Fruit fly (Drosophila melanogaster): ENCODE measurements around the gene dpr4.

dpr4 gene

dm6 chr3R:11564792-11565402, 22.1 kb upstream of the dpr4 start (continued):
- no peak for TF ChIP-seq dac (GFP tag; optimal IDR thresholded peaks at IDR 0.05)
- TF ChIP-seq vri (GFP tag; optimal IDR thresholded peaks at IDR 0.05): peak; percentile 32
- no peak for TF ChIP-seq Ets96B (tag; optimal IDR thresholded peaks at IDR 0.05)

dm6 chr3R:11563147-11563546, 20.4 kb upstream of the dpr4 start:
- TF ChIP-seq Blimp-1 (GFP tag; optimal IDR thresholded peaks at IDR 0.05) (no peak), CG11294 (GFP tag; IDR thresholded peaks at IDR 0.05) (no peak), Hr38 (GFP tag; optimal IDR thresholded peaks at IDR 0.05) (no peak), CG11762 (GFP tag; optimal IDR thresholded peaks at IDR 0.05; ENCODE audit: insufficient read depth) (no peak), Sox102F (GFP tag; optimal IDR thresholded peaks at IDR 0.05) (no peak), CG6808 (GFP tag; optimal IDR thresholded peaks at IDR 0.05) (no peak), CG8319 (GFP tag; optimal IDR thresholded peaks at IDR 0.05) (no peak), CG31627 (GFP tag; optimal IDR thresholded peaks at IDR 0.05) (no peak), Eip78C (GFP tag) (no peak), Met (GFP tag; optimal IDR thresholded peaks at IDR 0.05) (no peak), CG6276 (GFP tag; optimal IDR thresholded peaks at IDR 0.05) (no peak), eg (GFP tag; IDR thresholded peaks at IDR 0.05) (no peak), CG8632 (GFP tag; optimal IDR thresholded peaks at IDR 0.05) (no peak), acj6 (GFP tag; optimal IDR thresholded peaks at IDR 0.05) (no peak), CG32006 (GFP tag; optimal IDR thresholded peaks at IDR 0.05) (no peak), CG6792 (GFP tag; optimal IDR thresholded peaks at IDR 0.05) (no peak), CG1621 (tag; optimal IDR thresholded peaks at IDR 0.05) (no peak), CG3919 (GFP tag; optimal IDR thresholded peaks at IDR 0.05) (no peak), Hr39 (GFP tag; optimal IDR thresholded peaks at IDR 0.05) (no peak)

- peak; percentile 98 for TF ChIP-seq Eip78C (GFP tag)
- TF ChIP-seq cyc (GFP tag; optimal IDR thresholded peaks at IDR 0.05): peak; percentile 98
- peak; percentile 93 for TF ChIP-seq CG6792 (GFP tag; optimal IDR thresholded peaks at IDR 0.05)
- TF ChIP-seq spab (GFP tag; optimal IDR thresholded peaks at IDR 0.05): peak; percentile 92
- TF ChIP-seq Lpt (GFP tag; optimal IDR thresholded peaks at IDR 0.05): peak; percentile 95
- peak; percentile 94 for TF ChIP-seq CG32006 (GFP tag; optimal IDR thresholded peaks at IDR 0.05)
- TF ChIP-seq Eip75B (GFP tag; optimal IDR thresholded peaks at IDR 0.05): peak; percentile 98
- TF ChIP-seq ss (GFP tag; optimal IDR thresholded peaks at IDR 0.05): peak; percentile 91 to 94
- TF ChIP-seq Met (GFP tag; optimal IDR thresholded peaks at IDR 0.05): peak; percentile 96
- TF ChIP-seq CG16779 (tag; optimal IDR thresholded peaks at IDR 0.05): peak; percentile 91
- TF ChIP-seq pdm3 (GFP tag; optimal IDR thresholded peaks at IDR 0.05): peak; percentile 95
- TF ChIP-seq Hr4 (GFP tag; optimal IDR thresholded peaks at IDR 0.05): peak; percentile 92
- TF ChIP-seq fd59A (GFP tag; optimal IDR thresholded peaks at IDR 0.05): peak; percentile 83
- peak; percentile 100 for TF ChIP-seq vri (GFP tag; optimal IDR thresholded peaks at IDR 0.05)
- peak; percentile 92 for TF ChIP-seq CG34406 (GFP tag; optimal IDR thresholded peaks at IDR 0.05)
- TF ChIP-seq CG3919 (GFP tag; optimal IDR thresholded peaks at IDR 0.05): peak; percentile 97
- TF ChIP-seq CG11294 (GFP tag; IDR thresholded peaks at IDR 0.05): peak; percentile 95
- peak; percentile 92 for TF ChIP-seq Ets21C (GFP tag; optimal IDR thresholded peaks at IDR 0.05)
- peak; percentile 87 for TF ChIP-seq CG4318 (GFP tag; optimal IDR thresholded peaks at IDR 0.05)
- TF ChIP-seq fkh (GFP tag; optimal IDR thresholded peaks at IDR 0.05): peak; percentile 95
- TF ChIP-seq Gug (GFP tag; IDR thresholded peaks at IDR 0.05): peak; percentile 92
- peak; percentile 99 for TF ChIP-seq svp (GFP tag)
- TF ChIP-seq CG6276 (GFP tag; optimal IDR thresholded peaks at IDR 0.05): peak; percentile 90
- peak; percentile 94 for TF ChIP-seq Ets96B (tag; optimal IDR thresholded peaks at IDR 0.05)
- TF ChIP-seq CG15336 (GFP tag; IDR thresholded peaks at IDR 0.05): peak; percentile 87
- TF ChIP-seq Sox14 (GFP tag; optimal IDR thresholded peaks at IDR 0.05): peak; percentile 95
- peak; percentile 90 for TF ChIP-seq CG8632 (GFP tag; optimal IDR thresholded peaks at IDR 0.05)
- no peak for TF ChIP-seq Hr38 (GFP tag; optimal IDR thresholded peaks at IDR 0.05)
- TF ChIP-seq acj6 (GFP tag; optimal IDR thresholded peaks at IDR 0.05): peak; percentile 95
- TF ChIP-seq CG7368 (GFP tag; optimal IDR thresholded peaks at IDR 0.05): peak; percentile 95
- TF ChIP-seq CG10631 (GFP tag; optimal IDR thresholded peaks at IDR 0.05): peak; percentile 89
- peak; percentile 89 for TF ChIP-seq Sox15 (GFP tag; optimal IDR thresholded peaks at IDR 0.05)
- peak; percentile 96 for TF ChIP-seq esn (GFP tag; optimal IDR thresholded peaks at IDR 0.05)
- TF ChIP-seq dsx (GFP tag; optimal IDR thresholded peaks at IDR 0.05; ENCODE audit: poor library complexity, severe bottlenecking): peak; percentile 94
Observed at dm6 chr3R:11562326-11563109, 19.8 kb upstream of the dpr4 start.

Measured in whole organism, prepupa.